Fruit fly (Drosophila melanogaster) S2 (cell line): ENCODE measurements around the gene CG33631.

Source experiments
- CG8478 ChIP-seq: fragments of >200 bp; optimal IDR thresholded peaks from 2 replicates; lab custom pipeline; 2018
- CTCF ChIP-seq, 2 experiments: fragments of >200 bp; optimal IDR thresholded peaks; 2 replicates each; lab custom pipeline; 2018

The CG33631 gene

DNA sequence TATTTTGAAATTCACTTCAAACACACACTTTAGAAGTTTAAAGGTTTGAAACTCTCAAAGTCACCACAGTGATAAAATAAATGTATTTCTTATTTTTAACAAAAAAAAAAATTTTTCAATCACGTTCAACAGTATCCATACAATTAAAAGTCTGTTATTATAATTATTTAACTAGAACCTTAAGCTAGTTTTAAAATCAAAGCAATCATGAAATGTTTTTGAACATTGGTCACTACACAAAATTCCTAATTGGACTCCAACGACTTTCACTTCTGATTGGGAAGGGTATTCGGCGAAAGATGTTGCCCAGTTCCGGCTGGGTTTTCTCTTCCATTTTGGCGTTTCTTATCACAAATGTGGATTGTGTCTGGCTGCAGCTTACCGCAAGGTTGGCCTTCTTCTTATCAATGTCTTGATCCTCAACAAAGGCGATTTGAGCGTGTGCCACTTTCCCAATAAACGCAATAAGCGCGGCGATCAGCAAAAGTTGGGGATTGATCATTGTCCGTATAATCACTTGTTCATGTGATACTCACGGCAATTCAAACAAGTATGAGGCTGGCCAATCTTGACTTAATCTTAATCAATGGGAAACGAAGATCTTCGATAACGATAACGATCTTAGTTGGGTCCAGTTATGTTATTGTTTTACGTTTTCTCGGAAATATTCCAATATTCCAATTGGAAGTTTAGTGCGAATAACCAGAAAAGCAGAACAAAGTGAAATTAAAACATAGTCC, 15.6 kb upstream of the CG33631 start:
- TF ChIP-seq CG8478 (lab: Kevin White, UChicago) (no peak), CTCF (optimal IDR thresholded peaks at IDR 0.05; lab: Kevin White, UChicago) (no peak)

DNA sequence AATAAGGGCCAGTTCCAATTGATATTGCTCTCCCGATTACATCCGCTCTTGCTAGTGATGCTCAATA, 15.2 kb upstream of the CG33631 start, which contains the start of gene CG12811:
Gene CG12811, minus strand, starts transcription at position 23 of the 67 bp plus-strand sequence.
- TF ChIP-seq CG8478 (lab: Kevin White, UChicago): no peak
- TF ChIP-seq CTCF (optimal IDR thresholded peaks at IDR 0.05; lab: Kevin White, UChicago): no peak

dm6 chr3R:10048842-10049527, 14.8 kb upstream of the CG33631 start, which contains the start of gene ohgt:
Gene ohgt, plus strand, starts transcription at chr3R:10049199.
- TF ChIP-seq CG8478 (lab: Kevin White, UChicago) (no peak), CTCF (optimal IDR thresholded peaks at IDR 0.05; lab: Kevin White, UChicago) (no peak)

DNA sequence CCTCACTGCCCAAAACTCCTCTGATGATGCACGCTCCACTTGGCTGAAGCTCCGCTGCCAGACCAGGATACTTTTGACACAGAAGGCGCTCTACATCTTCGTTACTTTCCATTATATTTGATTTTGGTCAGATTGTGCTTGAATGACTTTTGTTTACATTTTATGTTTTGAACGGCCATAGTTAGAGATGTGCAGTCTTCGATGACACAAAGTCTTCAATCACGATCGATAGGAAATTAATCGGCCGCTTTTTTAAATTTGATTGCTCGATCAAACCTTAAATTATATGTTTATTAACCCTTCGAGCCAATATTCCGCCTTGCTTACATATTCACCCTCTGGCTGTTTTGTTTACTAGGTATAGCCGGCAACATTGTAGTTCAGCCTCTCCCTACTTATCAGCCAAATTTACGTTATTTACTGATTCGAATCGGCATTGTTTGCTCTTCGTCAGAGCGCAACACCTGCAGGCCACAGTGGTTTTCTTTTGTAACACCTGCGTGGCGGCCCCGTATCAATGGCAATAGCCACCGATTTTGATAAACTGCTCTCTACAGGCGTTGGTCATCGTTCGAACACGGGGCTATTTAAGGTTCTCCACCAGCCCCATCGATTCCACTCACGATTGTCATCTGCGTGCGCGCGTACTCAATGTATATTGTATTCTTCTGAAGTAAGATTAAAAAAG, 11.0 kb upstream of the CG33631 start, which contains the start of the genes Fancl and Npc2e:
Gene Fancl, minus strand, starts transcription at position 175 of the 688 bp plus-strand sequence.
Gene Npc2e, plus strand, starts transcription at position 638 of the 688 bp plus-strand sequence.
- TF ChIP-seq CG8478 (lab: Kevin White, UChicago) (no peak), CTCF (optimal IDR thresholded peaks at IDR 0.05; lab: Kevin White, UChicago) (no peak)

- no peak for TF ChIP-seq CTCF (optimal IDR thresholded peaks at IDR 0.05; lab: Kevin White, UChicago)
- no peak for TF ChIP-seq CG8478 (lab: Kevin White, UChicago)
Observed at dm6 chr3R:10053559-10053958, 10.2 kb upstream of the CG33631 start.

DNA sequence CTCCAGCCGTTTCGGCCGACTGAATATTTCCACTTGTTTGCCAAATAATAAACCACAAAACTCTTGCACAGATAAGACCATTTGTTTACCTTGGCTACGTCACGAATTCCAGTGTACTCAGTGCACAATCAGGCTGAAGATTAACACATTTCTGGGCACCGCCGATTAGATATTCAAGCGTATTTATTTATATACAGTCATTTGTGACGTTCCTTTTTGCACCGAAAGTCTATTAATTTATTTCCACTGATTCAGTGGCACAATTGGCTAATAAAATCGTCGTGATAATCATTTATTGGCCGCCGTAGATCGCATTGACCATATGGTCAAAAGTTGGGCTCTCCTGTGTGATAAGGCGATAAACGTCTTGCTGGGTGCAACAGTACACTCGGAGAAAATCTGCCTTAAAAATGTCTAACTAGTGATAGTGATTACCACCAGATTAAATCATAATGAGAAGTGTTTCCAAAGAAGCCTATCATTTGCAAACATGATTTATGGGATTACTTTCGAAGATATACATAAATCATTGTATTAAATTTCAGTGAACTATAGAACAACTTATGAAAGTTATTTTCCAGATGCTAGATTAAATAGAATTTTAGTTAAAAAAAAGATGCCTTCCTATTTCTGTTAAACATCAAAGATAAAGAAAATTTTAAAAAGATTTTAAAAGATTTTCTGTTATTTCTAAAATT, 9.4 kb upstream of the CG33631 start:
- no peak for TF ChIP-seq CTCF (optimal IDR thresholded peaks at IDR 0.05; lab: Kevin White, UChicago)
- TF ChIP-seq CG8478 (lab: Kevin White, UChicago): no peak

- TF ChIP-seq CTCF (optimal IDR thresholded peaks at IDR 0.05; lab: Kevin White, UChicago): no peak
- no peak for TF ChIP-seq CG8478 (lab: Kevin White, UChicago)
Observed at dm6 chr3R:10055004-10055403, 8.8 kb upstream of the CG33631 start.

DNA sequence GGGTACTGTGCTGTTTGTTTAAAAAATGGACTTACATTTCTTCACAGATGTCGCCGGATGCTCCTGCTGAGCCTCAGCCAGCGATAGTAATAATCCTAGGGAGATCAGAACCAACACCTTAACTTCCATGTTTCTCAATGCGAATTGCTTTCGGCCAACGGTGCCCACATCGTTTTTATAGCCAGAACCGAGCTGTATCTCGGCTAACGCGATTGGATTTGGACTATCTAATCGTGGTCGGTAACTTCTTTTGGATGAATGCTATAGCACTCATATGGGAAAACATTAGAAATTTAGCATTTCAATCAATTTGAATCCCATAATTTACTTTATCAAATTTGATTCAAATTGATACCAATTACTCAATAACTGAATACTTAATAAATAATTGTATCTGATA, 7.9 kb upstream of the CG33631 start, which contains the start of gene Npc2d:
Gene Npc2d, minus strand, starts transcription at position 133 of the 400 bp plus-strand sequence.
- TF ChIP-seq CG8478 (lab: Kevin White, UChicago) (no peak), CTCF (optimal IDR thresholded peaks at IDR 0.05; lab: Kevin White, UChicago) (no peak)

dm6 chr3R:10056647-10057046, 7.2 kb upstream of the CG33631 start:
- no peak for TF ChIP-seq CG8478 (lab: Kevin White, UChicago)
- no peak for TF ChIP-seq CTCF (optimal IDR thresholded peaks at IDR 0.05; lab: Kevin White, UChicago)

DNA sequence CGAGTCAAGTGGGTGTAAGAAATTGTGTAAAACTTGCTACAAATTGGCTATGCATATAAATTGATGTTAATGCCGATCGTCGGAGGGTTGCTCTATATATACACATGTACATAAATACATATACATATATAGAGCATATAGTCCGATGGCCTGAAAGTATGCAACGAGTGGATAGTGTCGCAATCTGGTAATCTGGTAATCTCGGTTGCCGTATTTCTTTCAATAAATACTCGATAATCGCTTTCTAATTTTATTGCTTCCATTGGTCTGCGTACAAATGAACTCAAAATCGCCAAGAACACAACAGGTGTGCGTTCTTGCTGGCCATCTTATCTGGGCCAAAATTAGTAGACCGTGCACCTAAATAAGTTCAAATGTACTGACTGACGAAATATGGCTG, 4.4 kb upstream of the CG33631 start:
- TF ChIP-seq CTCF (optimal IDR thresholded peaks at IDR 0.05; lab: Kevin White, UChicago): no peak
- TF ChIP-seq CG8478 (lab: Kevin White, UChicago): no peak

DNA sequence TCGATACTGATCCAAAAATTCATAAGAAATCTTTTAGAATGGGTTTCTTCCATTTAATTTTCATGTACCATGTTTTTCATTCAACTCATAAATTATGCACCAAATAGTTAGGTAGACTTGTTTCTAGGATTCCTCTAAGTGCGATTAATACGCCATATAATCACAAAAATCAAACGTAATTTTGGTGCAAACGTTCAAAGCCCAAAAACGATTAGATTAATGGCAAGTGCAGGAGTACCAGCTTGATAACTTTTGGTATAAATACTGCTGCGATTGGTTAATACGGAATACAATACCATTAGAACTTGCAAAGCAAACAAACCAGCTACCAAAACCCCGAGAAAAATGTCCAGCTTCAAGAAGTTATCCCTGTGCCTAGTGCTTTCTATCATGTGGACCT, 3.9 kb upstream of the CG33631 start, which contains the start of gene Npc2c:
Gene Npc2c, plus strand, starts transcription at position 301 of the 400 bp plus-strand sequence.
- TF ChIP-seq CTCF (optimal IDR thresholded peaks at IDR 0.05; lab: Kevin White, UChicago): no peak
- no peak for TF ChIP-seq CG8478 (lab: Kevin White, UChicago)

dm6 chr3R:10062324-10062723, 1.5 kb upstream of the CG33631 start, which contains the start of gene CG33630:
Gene CG33630, plus strand, starts transcription at chr3R:10062624.
- no peak for TF ChIP-seq CG8478 (lab: Kevin White, UChicago)

DNA sequence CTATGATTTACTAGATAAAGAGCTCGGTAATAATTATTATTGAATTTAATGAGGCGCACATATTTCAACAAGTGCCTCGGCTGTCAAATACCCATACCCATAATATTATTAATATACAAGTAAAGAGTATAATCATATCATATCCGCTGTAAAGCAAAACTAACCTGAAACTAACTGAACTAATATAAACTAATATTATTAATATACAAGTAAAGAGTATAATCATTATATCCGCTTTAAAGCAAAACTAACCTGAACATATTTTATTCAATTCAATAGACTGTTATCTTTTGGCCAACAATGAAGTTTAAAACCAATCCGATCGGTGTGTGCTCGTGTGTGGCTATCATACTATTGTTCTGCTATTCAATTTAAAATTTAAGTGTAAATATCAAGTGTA, 2.7 kb downstream of the CG33631 start, which contains the start of gene CG33783:
Gene CG33783, plus strand, starts transcription at position 301 of the 400 bp plus-strand sequence.
- TF ChIP-seq CTCF (optimal IDR thresholded peaks at IDR 0.05; lab: Kevin White, UChicago): no peak
- TF ChIP-seq CG8478 (lab: Kevin White, UChicago): no peak

DNA sequence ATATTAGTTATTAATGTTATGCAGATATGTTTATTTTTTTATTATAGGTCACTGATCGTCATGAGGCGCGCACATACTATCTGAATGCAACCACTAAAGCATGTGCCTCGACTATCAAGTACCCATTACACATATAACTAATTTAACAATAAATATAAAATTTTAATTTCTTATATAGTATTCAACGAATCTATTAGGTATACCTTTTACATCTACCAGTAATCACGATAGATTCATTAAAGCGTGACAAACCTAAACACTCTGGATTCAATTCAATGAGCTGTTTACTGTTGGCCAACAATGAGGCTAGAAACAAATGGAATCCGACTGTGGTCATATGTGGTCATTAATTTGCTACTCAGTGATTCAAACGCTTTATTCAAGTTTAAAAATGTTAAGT, 3.8 kb downstream of the CG33631 start, which contains the start of gene CG33784:
Gene CG33784, plus strand, starts transcription at position 301 of the 400 bp plus-strand sequence.
- TF ChIP-seq CG8478 (lab: Kevin White, UChicago): no peak
